Worm (Caenorhabditis elegans) whole organism, L1 larva: ENCODE data around the gene cha-1.

Source experiments
- Y116A8C.19 ChIP-seq: sonication (generic microtip); optimal IDR thresholded peaks from 2 replicates; lab custom pipeline; 2016; ENCODE audit warnings: missing compliant biosample characterization, missing genetic modification characterization, borderline replicate concordance
- aha-1 ChIP-seq: fragments of 150-350 bp; optimal IDR thresholded peaks from 2 replicates; lab custom pipeline; 2014; ENCODE audit warnings: missing biosample characterization, missing genetic modification characterization
- aly-2 ChIP-seq: fragments of 150-350 bp; optimal IDR thresholded peaks from 2 replicates; lab custom pipeline; 2014; ENCODE audit warnings: missing biosample characterization, missing genetic modification characterization
- ama-1 ChIP-seq: fragments of 150-350 bp; optimal IDR thresholded peaks from 2 replicates; lab custom pipeline; 2014
- blmp-1 ChIP-seq: fragments of 150-350 bp; optimal IDR thresholded peaks from 2 replicates; lab custom pipeline; 2014; ENCODE audit warnings: missing biosample characterization, missing genetic modification characterization
- ces-1 ChIP-seq: fragments of 150-350 bp; optimal IDR thresholded peaks from 2 replicates; lab custom pipeline; 2014; ENCODE audit warnings: missing biosample characterization, missing genetic modification reagents, missing genetic modification characterization
- dsc-1 ChIP-seq: sonication (generic microtip); optimal IDR thresholded peaks from 2 replicates; lab custom pipeline; 2016; ENCODE audit warnings: mild to moderate bottlenecking, missing genetic modification characterization, missing compliant biosample characterization
- efl-1 ChIP-seq, 4 experiments: fragments of 150-350 bp; optimal IDR thresholded peaks in 3 of 4; peaks in 1 of 4; 1 replicate in 1 of 4; 2 replicates in 3 of 4; lab custom pipeline; 2014; ENCODE audit warnings: missing biosample characterization in 2 of 4, missing genetic modification characterization in 2 of 4, missing genetic modification reagents in 2 of 4
- efl-3 ChIP-seq: fragments of 200-800 bp; sonication (Bioruptor generic); optimal IDR thresholded peaks from 2 replicates; lab custom pipeline; 2018; ENCODE audit warnings: mild to moderate bottlenecking, missing genetic modification characterization, missing compliant biosample characterization
- egl-13 ChIP-seq: sonication (generic microtip); optimal IDR thresholded peaks from 2 replicates; lab custom pipeline; 2016; ENCODE audit warnings: missing genotype, missing genetic modification reagents, missing genetic modification characterization, missing compliant biosample characterization
- egl-27 ChIP-seq, 2 experiments: fragments of 150-350 bp in 1 of 2; sonication (generic microtip); optimal IDR thresholded peaks; 3 replicates each; lab custom pipeline; 2017 to 2018; ENCODE audit warnings: missing biosample characterization in 2 of 2, missing genetic modification characterization in 2 of 2, missing genetic modification reagents in 2 of 2
- elt-2 ChIP-seq: sonication (generic microtip); optimal IDR thresholded peaks from 2 replicates; lab custom pipeline; 2016; ENCODE audit warnings: missing genetic modification characterization, mild to moderate bottlenecking, inconsistent platforms, missing compliant biosample characterization, missing genetic modification reagents
- elt-3 ChIP-seq, 6 experiments: fragments of 150-350 bp in 1 of 6; sonication (generic microtip); optimal IDR thresholded peaks; 2 replicates each; lab custom pipeline; 2017 to 2018; ENCODE audit warnings: missing biosample characterization in 6 of 6, missing genetic modification characterization in 6 of 6, inconsistent platforms in 1 of 6
- ets-5 ChIP-seq: fragments of 200-800 bp; sonication (Bioruptor generic); IDR thresholded peaks from 2 replicates; pipeline ENCODE4 v1.3.6; 2022; ENCODE audit warnings: missing genetic modification characterization, missing compliant biosample characterization
- grh-1 ChIP-seq: fragments of 200-800 bp; sonication (Bioruptor generic); IDR thresholded peaks from 2 replicates; pipeline ENCODE4 v1.3.6; 2022; ENCODE audit warnings: missing genetic modification reagents, missing genetic modification characterization, missing compliant biosample characterization
- hlh-17 ChIP-seq: fragments of 200-800 bp; sonication (Bioruptor generic); optimal IDR thresholded peaks from 2 replicates; lab custom pipeline; 2018; ENCODE audit warnings: missing genetic modification characterization, mild to moderate bottlenecking, missing compliant biosample characterization, moderate library complexity, borderline replicate concordance
- lin-13 ChIP-seq: fragments of 150-350 bp; optimal IDR thresholded peaks from 2 replicates; lab custom pipeline; 2014; ENCODE audit warnings: missing biosample characterization, missing genetic modification reagents, missing genetic modification characterization
- lin-14 ChIP-seq: fragments of 200-800 bp; sonication (Bioruptor generic); optimal IDR thresholded peaks from 2 replicates; lab custom pipeline; 2018; ENCODE audit warnings: mild to moderate bottlenecking, missing genetic modification characterization, moderate library complexity, missing compliant biosample characterization
- lin-35 ChIP-seq, 2 experiments: fragments of 150-350 bp; optimal IDR thresholded peaks; 2 replicates each; lab custom pipeline; 2014; ENCODE audit warnings: missing biosample characterization in 2 of 2, missing genetic modification characterization in 2 of 2, missing genetic modification reagents in 2 of 2
- lin-39 ChIP-seq: fragments of 150-350 bp; optimal IDR thresholded peaks from 2 replicates; lab custom pipeline; 2014; ENCODE audit warnings: missing biosample characterization, missing genetic modification reagents, missing genetic modification characterization
- lsy-2 ChIP-seq, 2 experiments: fragments of 150-350 bp; optimal IDR thresholded peaks; 2 replicates each; lab custom pipeline; 2014; ENCODE audit warnings: missing biosample characterization in 2 of 2, missing genetic modification characterization in 2 of 2
- mab-9 ChIP-seq: fragments of 200-800 bp; sonication (Bioruptor generic); IDR thresholded peaks from 2 replicates; pipeline ENCODE4 v1.3.6; 2022; ENCODE audit warnings: missing genetic modification reagents, missing genetic modification characterization, missing compliant biosample characterization
- mdl-1 ChIP-seq, 2 experiments: fragments of 150-350 bp; optimal IDR thresholded peaks; 2 replicates each; lab custom pipeline; 2014 to 2017; ENCODE audit warnings: missing biosample characterization in 2 of 2, missing genetic modification characterization in 2 of 2, inconsistent platforms in 1 of 2
- nhr-11 ChIP-seq: fragments of 150-350 bp; optimal IDR thresholded peaks from 2 replicates; lab custom pipeline; 2014; ENCODE audit warnings: missing biosample characterization, missing genetic modification characterization
- nhr-19 ChIP-seq: fragments of 200-800 bp; sonication (Bioruptor generic); conservative IDR thresholded peaks from 2 replicates; pipeline ENCODE4 v1.3.6; 2022; ENCODE audit warnings: missing genetic modification characterization, missing compliant biosample characterization
- nhr-20 ChIP-seq: sonication (generic microtip); optimal IDR thresholded peaks from 2 replicates; lab custom pipeline; 2016; ENCODE audit warnings: mild to moderate bottlenecking, missing genetic modification characterization, missing compliant biosample characterization
- nhr-47 ChIP-seq: sonication (generic microtip); optimal IDR thresholded peaks from 2 replicates; lab custom pipeline; 2016; ENCODE audit warnings: mild to moderate bottlenecking, missing genetic modification characterization, moderate library complexity, missing compliant biosample characterization
- nhr-71 ChIP-seq: sonication (generic microtip); optimal IDR thresholded peaks from 2 replicates; lab custom pipeline; 2016; ENCODE audit warnings: mild to moderate bottlenecking, missing genetic modification characterization, moderate library complexity, missing compliant biosample characterization
- nhr-76 ChIP-seq: sonication (generic microtip); optimal IDR thresholded peaks from 2 replicates; lab custom pipeline; 2017; ENCODE audit warnings: missing biosample characterization, missing genetic modification characterization
- nhr-77 ChIP-seq: fragments of 150-350 bp; optimal IDR thresholded peaks from 2 replicates; lab custom pipeline; 2014; ENCODE audit warnings: missing biosample characterization, missing genetic modification characterization
- nhr-85 ChIP-seq: sonication (generic microtip); peaks from one replicate; lab custom pipeline; 2016; ENCODE audit warnings: missing genetic modification characterization, inconsistent platforms, missing compliant biosample characterization
- nhr-90 ChIP-seq: sonication (generic microtip); optimal IDR thresholded peaks from 2 replicates; lab custom pipeline; 2016; ENCODE audit warnings: mild to moderate bottlenecking, missing genetic modification characterization, missing compliant biosample characterization; ENCODE audit not compliant: poor library complexity
- pax-3 ChIP-seq: fragments of 200-800 bp; sonication (Bioruptor generic); optimal IDR thresholded peaks from 2 replicates; lab custom pipeline; 2018; ENCODE audit warnings: mild to moderate bottlenecking, missing genetic modification characterization, moderate library complexity, missing compliant biosample characterization
- rnt-1 ChIP-seq: sonication (generic microtip); optimal IDR thresholded peaks from 2 replicates; lab custom pipeline; 2016; ENCODE audit warnings: mild to moderate bottlenecking, missing genetic modification characterization, moderate library complexity, missing compliant biosample characterization
- skn-1 ChIP-seq: fragments of 150-350 bp; optimal IDR thresholded peaks from 2 replicates; lab custom pipeline; 2014; ENCODE audit warnings: missing biosample characterization, missing genetic modification characterization
- snpc-4 ChIP-seq: fragments of 150-350 bp; optimal IDR thresholded peaks from 2 replicates; lab custom pipeline; 2014; ENCODE audit warnings: missing biosample characterization, missing genetic modification characterization
- snu-23 ChIP-seq: sonication (generic microtip); optimal IDR thresholded peaks from 2 replicates; lab custom pipeline; 2016; ENCODE audit warnings: missing genetic modification characterization, missing compliant biosample characterization
- sptf-1 ChIP-seq: fragments of 150-350 bp; optimal IDR thresholded peaks from 2 replicates; lab custom pipeline; 2014; ENCODE audit warnings: missing biosample characterization, missing genetic modification characterization
- tbx-2 ChIP-seq: sonication (generic microtip); optimal IDR thresholded peaks from 2 replicates; lab custom pipeline; 2016; ENCODE audit warnings: missing genetic modification characterization, missing compliant biosample characterization
- unc-30 ChIP-seq: sonication (generic microtip); optimal IDR thresholded peaks from 2 replicates; lab custom pipeline; 2017; ENCODE audit warnings: missing biosample characterization, missing genetic modification characterization
- unc-98 ChIP-seq: fragments of 200-800 bp; sonication (Bioruptor generic); IDR thresholded peaks from 2 replicates; pipeline ENCODE4 v1.3.6; 2022; ENCODE audit warnings: missing genetic modification characterization, missing compliant biosample characterization
- vab-15 ChIP-seq: sonication (generic microtip); optimal IDR thresholded peaks from 2 replicates; lab custom pipeline; 2017; ENCODE audit warnings: missing genotype, mild to moderate bottlenecking, missing genetic modification characterization, missing compliant biosample characterization
- xbp-1 ChIP-seq: sonication (generic microtip); optimal IDR thresholded peaks from 2 replicates; lab custom pipeline; 2016; ENCODE audit warnings: missing genetic modification characterization, missing compliant biosample characterization
- zag-1 ChIP-seq: fragments of 150-350 bp; optimal IDR thresholded peaks from 2 replicates; lab custom pipeline; 2014; ENCODE audit warnings: missing biosample characterization, missing genetic modification characterization
- ztf-11 ChIP-seq, 2 experiments: sonication (generic microtip); optimal IDR thresholded peaks; 2 replicates each; lab custom pipeline; 2016 to 2017; ENCODE audit warnings: missing genetic modification characterization in 2 of 2, missing biosample characterization in 1 of 2, missing compliant biosample characterization in 1 of 2
- ztf-4 ChIP-seq: fragments of 150-350 bp; optimal IDR thresholded peaks from 2 replicates; lab custom pipeline; 2014; ENCODE audit warnings: missing biosample characterization, missing genetic modification characterization

The cha-1 gene

ce11 chrIV:3653420-3653823 lies 28.9 kb upstream of the cha-1 start (continued):
- peak; percentile 49 for TF ChIP-seq lin-39
- TF ChIP-seq unc-98 (GFP tag; lab: Robert Waterston, UW): no peak
- TF ChIP-seq nhr-47 (tag; lab: Kevin White, UChicago): peak; percentile 68
- peak; percentile 14 for TF ChIP-seq xbp-1 (tag; lab: Kevin White, UChicago)
- TF ChIP-seq ztf-4 (tag; lab: Kevin White, UChicago): no peak
- no peak for TF ChIP-seq dsc-1 (tag; lab: Kevin White, UChicago)
- TF ChIP-seq pax-3: no peak
- peak; percentile 78 for TF ChIP-seq elt-2 (tag; lab: Kevin White, UChicago)
- no peak for TF ChIP-seq efl-3 (GFP tag; lab: Kevin White, UChicago)
- TF ChIP-seq snu-23 (GFP tag; lab: Kevin White, UChicago): peak; percentile 81
- no peak for TF ChIP-seq nhr-77 (tag; lab: Kevin White, UChicago)
- no peak for TF ChIP-seq aly-2
- TF ChIP-seq nhr-85 (tag; lab: Kevin White, UChicago): peak; percentile 99
- TF ChIP-seq zag-1 (tag; lab: Kevin White, UChicago): no peak
- TF ChIP-seq grh-1: peak; percentile 71
- peak; percentile 95 for TF ChIP-seq nhr-19 (GFP tag; lab: Robert Waterston, UW)
- TF ChIP-seq lin-35 (GFP tag; optimal IDR thresholded peaks at IDR 0.05; lab: Kevin White, UChicago): peak; percentile 7 to 77
- TF ChIP-seq ama-1 (lab: Kevin White, UChicago): peak; percentile 47
- TF ChIP-seq ets-5 (GFP tag; lab: Robert Waterston, UW): no peak
- peak; percentile 92 for TF ChIP-seq nhr-90 (tag; lab: Kevin White, UChicago)
- TF ChIP-seq mab-9 (GFP tag; lab: Robert Waterston, UW): no peak
- peak; percentile 54 for TF ChIP-seq rnt-1 (tag; lab: Kevin White, UChicago)
- TF ChIP-seq snpc-4 (tag; lab: Kevin White, UChicago): no peak
- TF ChIP-seq nhr-71 (tag; lab: Kevin White, UChicago): peak; percentile 91
- peak; percentile 85 for TF ChIP-seq lin-14 (GFP tag; lab: Kevin White, UChicago)
- TF ChIP-seq, all 84 proteins: peak for 30

DNA sequence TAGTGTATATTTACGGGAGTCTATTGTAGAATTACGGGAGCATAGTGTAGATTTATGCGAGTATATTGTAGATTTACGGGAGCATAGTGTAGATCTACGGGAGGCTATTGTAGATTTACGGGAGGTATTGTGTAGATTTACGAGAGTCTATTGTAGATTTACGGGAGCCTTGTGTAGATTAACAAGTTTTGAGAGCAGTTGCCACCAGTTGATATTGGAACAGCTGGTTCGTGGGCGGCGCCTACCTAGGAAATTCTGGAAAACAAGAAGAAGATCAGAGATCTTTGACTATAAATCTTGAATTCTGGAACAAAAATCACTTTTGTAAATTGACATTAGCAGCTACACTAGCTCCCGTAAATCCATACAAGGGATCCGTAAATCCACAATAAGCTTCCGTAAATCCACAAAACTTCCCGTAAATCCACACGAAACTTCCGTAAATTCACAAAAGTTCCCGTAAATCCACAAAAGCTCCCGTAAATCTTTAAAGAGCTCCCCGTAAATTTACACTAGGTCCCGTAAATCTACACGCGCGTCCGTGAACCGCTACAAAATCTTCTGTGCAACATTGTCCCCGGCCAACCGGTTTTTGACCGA lies 28.4 kb upstream of the cha-1 start:
- TF ChIP-seq elt-3 (tag; optimal IDR thresholded peaks at IDR 0.05; lab: Kevin White, UChicago) (no peak), nhr-20 (tag; lab: Kevin White, UChicago) (no peak), aly-2 (no peak), sptf-1 (no peak), hlh-17 (GFP tag; lab: Kevin White, UChicago) (no peak), unc-30 (tag; lab: Kevin White, UChicago) (no peak), aha-1 (tag; lab: Kevin White, UChicago) (no peak), nhr-11 (tag; lab: Kevin White, UChicago) (no peak), efl-1 (optimal IDR thresholded peaks at IDR 0.05; lab: Kevin White, UChicago) (no peak), efl-1 (GFP tag; optimal IDR thresholded peaks at IDR 0.05 in 1 of 2; lab: Kevin White, UChicago) (peak in 1 of 2 experiments; percentile 80), skn-1 (no peak), rnt-1 (tag; lab: Kevin White, UChicago) (peak; percentile 57)
- TF ChIP-seq, all 84 proteins: peak for 2

ce11 chrIV:3652223-3652622 lies 27.7 kb upstream of the cha-1 start:
- TF ChIP-seq lin-13 (no peak), mdl-1 (tag; optimal IDR thresholded peaks at IDR 0.05; lab: Kevin White, UChicago) (peak in 1 of 2 experiments; percentile 30), vab-15 (tag; lab: Kevin White, UChicago) (no peak), egl-27 (tag; optimal IDR thresholded peaks at IDR 0.05; lab: Kevin White, UChicago) (no peak), egl-13 (tag; lab: Kevin White, UChicago) (no peak), efl-1 (optimal IDR thresholded peaks at IDR 0.05; lab: Kevin White, UChicago) (no peak), efl-1 (GFP tag; optimal IDR thresholded peaks at IDR 0.05 in 1 of 2; lab: Kevin White, UChicago) (no peak), ets-5 (GFP tag; lab: Robert Waterston, UW) (no peak), blmp-1 (tag; lab: Kevin White, UChicago) (peak; percentile 67), snu-23 (GFP tag; lab: Kevin White, UChicago) (peak; percentile 44), ces-1 (GFP tag; lab: Kevin White, UChicago) (no peak), lin-14 (GFP tag; lab: Kevin White, UChicago) (peak; percentile 13), nhr-47 (tag; lab: Kevin White, UChicago) (peak; percentile 8), Y116A8C.19 (no peak), nhr-71 (tag; lab: Kevin White, UChicago) (peak; percentile 58), hlh-17 (GFP tag; lab: Kevin White, UChicago) (no peak), nhr-19 (GFP tag; lab: Robert Waterston, UW) (peak; percentile 42), rnt-1 (tag; lab: Kevin White, UChicago) (peak; percentile 55), nhr-76 (tag; lab: Kevin White, UChicago) (no peak), nhr-20 (tag; lab: Kevin White, UChicago) (peak; percentile 69), nhr-85 (tag; lab: Kevin White, UChicago) (peak; percentile 83), tbx-2 (tag; lab: Kevin White, UChicago) (peak; percentile 30), elt-3 (tag; optimal IDR thresholded peaks at IDR 0.05; lab: Kevin White, UChicago) (peak in 1 of 6 experiments; percentile 47), lsy-2 (tag; optimal IDR thresholded peaks at IDR 0.05; lab: Kevin White, UChicago) (peak in 1 of 2 experiments; percentile 58), nhr-90 (tag; lab: Kevin White, UChicago) (peak; percentile 37), ztf-11 (tag; optimal IDR thresholded peaks at IDR 0.05; lab: Kevin White, UChicago) (no peak)
